Fruit fly (Drosophila melanogaster) whole organism, embryonic: ENCODE data around the gene CG12589.

Experiments
- Antp ChIP-seq: fragments of 200-800 bp; sonication (Bioruptor generic); optimal IDR thresholded peaks from 3 replicates; lab custom pipeline; 2016; ENCODE audit warnings: missing biosample characterization, missing genetic modification characterization
- Asciz ChIP-seq: fragments of 200-800 bp; sonication (Bioruptor generic); optimal IDR thresholded peaks from 2 replicates; lab custom pipeline; 2017; ENCODE audit warnings: missing biosample characterization, mild to moderate bottlenecking, missing genetic modification characterization, missing genetic modification reagents
- B-H1 ChIP-seq: fragments of 200-800 bp; sonication (Bioruptor generic); IDR thresholded peaks from 3 replicates; pipeline ENCODE4 v1.3.6; 2022; ENCODE audit warnings: missing biosample characterization, missing genetic modification characterization
- Bteb2 ChIP-seq: fragments of 200-800 bp; sonication (Bioruptor generic); optimal IDR thresholded peaks from 2 replicates; lab custom pipeline; 2016; ENCODE audit warnings: missing biosample characterization, missing genetic modification characterization
- CG10147 ChIP-seq: fragments of 200-800 bp; sonication (Bioruptor generic); optimal IDR thresholded peaks from 2 replicates; lab custom pipeline; 2019; ENCODE audit warnings: missing biosample characterization, mild to moderate bottlenecking, missing genetic modification characterization, moderate library complexity
- CG10462 ChIP-seq: fragments of 200-800 bp; sonication (Bioruptor generic); optimal IDR thresholded peaks from 2 replicates; lab custom pipeline; 2016; ENCODE audit warnings: missing biosample characterization, missing genetic modification characterization
- CG10979 ChIP-seq: fragments of 200-800 bp; sonication (Bioruptor generic); optimal IDR thresholded peaks from 2 replicates; lab custom pipeline; 2018; ENCODE audit warnings: missing biosample characterization, mild to moderate bottlenecking, missing genetic modification characterization, moderate library complexity
- CG11504 ChIP-seq: fragments of 200-800 bp; sonication (Bioruptor generic); optimal IDR thresholded peaks from 3 replicates; lab custom pipeline; 2019; ENCODE audit warnings: missing biosample characterization, mild to moderate bottlenecking, missing genetic modification characterization, moderate library complexity
- CG12155 ChIP-seq: fragments of 200-800 bp; sonication (Bioruptor generic); optimal IDR thresholded peaks from 3 replicates; lab custom pipeline; 2016; ENCODE audit warnings: missing biosample characterization, missing genetic modification characterization
- CG14014 ChIP-seq: fragments of 200-800 bp; sonication (Bioruptor generic); IDR thresholded peaks from 2 replicates; pipeline ENCODE4 v1.3.6; 2022; ENCODE audit warnings: missing biosample characterization, missing genetic modification characterization
- CG14710 ChIP-seq: fragments of 200-800 bp; sonication (Bioruptor generic); optimal IDR thresholded peaks from 3 replicates; lab custom pipeline; 2019; ENCODE audit warnings: missing biosample characterization, mild to moderate bottlenecking, missing genetic modification characterization, moderate library complexity
- CG1529 ChIP-seq: fragments of 200-800 bp; sonication (Bioruptor generic); optimal IDR thresholded peaks from 3 replicates; lab custom pipeline; 2018; ENCODE audit warnings: missing biosample characterization, missing genetic modification characterization
- CG15601 ChIP-seq: fragments of 200-800 bp; sonication (Bioruptor generic); optimal IDR thresholded peaks from 3 replicates; lab custom pipeline; 2019; ENCODE audit warnings: missing biosample characterization, mild to moderate bottlenecking, missing genetic modification characterization, moderate library complexity
- CG1603 ChIP-seq: fragments of 200-800 bp; sonication (Bioruptor generic); optimal IDR thresholded peaks from 2 replicates; lab custom pipeline; 2019; ENCODE audit warnings: missing biosample characterization, mild to moderate bottlenecking, missing genetic modification characterization, moderate library complexity
- CG18262 ChIP-seq: fragments of 200-800 bp; optimal IDR thresholded peaks from 3 replicates; lab custom pipeline; 2019; ENCODE audit warnings: missing biosample characterization, mild to moderate bottlenecking, missing genetic modification characterization, moderate library complexity
- CG2120 ChIP-seq: fragments of 200-800 bp; sonication (Bioruptor generic); optimal IDR thresholded peaks from 3 replicates; lab custom pipeline; 2016; ENCODE audit warnings: missing biosample characterization, missing genetic modification characterization
- CG2678 ChIP-seq: fragments of 200-800 bp; sonication (Bioruptor generic); optimal IDR thresholded peaks from 3 replicates; lab custom pipeline; 2019; ENCODE audit warnings: missing biosample characterization, mild to moderate bottlenecking, missing genetic modification characterization, moderate library complexity
- CG2875 ChIP-seq: fragments of 200-800 bp; sonication (Bioruptor generic); optimal IDR thresholded peaks from 2 replicates; lab custom pipeline; 2017; ENCODE audit warnings: missing biosample characterization, mild to moderate bottlenecking, missing genetic modification characterization, missing genetic modification reagents
- CG30403 ChIP-seq: fragments of 200-800 bp; sonication (Bioruptor generic); optimal IDR thresholded peaks from 3 replicates; lab custom pipeline; 2016; ENCODE audit warnings: missing biosample characterization, missing genetic modification characterization
- CG33213 ChIP-seq: fragments of 200-800 bp; sonication (Bioruptor generic); optimal IDR thresholded peaks from 3 replicates; lab custom pipeline; 2016; ENCODE audit warnings: missing biosample characterization, missing genetic modification characterization
- CG4282 ChIP-seq: fragments of 200-800 bp; sonication (Bioruptor generic); optimal IDR thresholded peaks from 2 replicates; lab custom pipeline; 2016; ENCODE audit warnings: missing biosample characterization, missing genetic modification characterization
- CG4424 ChIP-seq: fragments of 200-800 bp; sonication (Bioruptor generic); optimal IDR thresholded peaks from 3 replicates; lab custom pipeline; 2016; ENCODE audit warnings: missing biosample characterization, missing genetic modification characterization
- CG6272 ChIP-seq: fragments of 200-800 bp; sonication (Bioruptor generic); IDR thresholded peaks from 2 replicates; pipeline ENCODE4 v1.3.6; 2022; ENCODE audit warnings: missing biosample characterization, missing genetic modification characterization
- CG6689 ChIP-seq: fragments of 200-800 bp; sonication (Bioruptor generic); IDR thresholded peaks from 2 replicates; pipeline ENCODE4 v1.3.6; 2022; ENCODE audit warnings: missing biosample characterization, missing genetic modification characterization
- CG7556 ChIP-seq: fragments of 200-800 bp; sonication (Bioruptor generic); optimal IDR thresholded peaks from 2 replicates; lab custom pipeline; 2017; ENCODE audit warnings: missing biosample characterization, mild to moderate bottlenecking, missing genetic modification characterization
- CG8388 ChIP-seq: fragments of 200-800 bp; sonication (Bioruptor generic); optimal IDR thresholded peaks from 2 replicates; lab custom pipeline; 2019; ENCODE audit warnings: missing biosample characterization, mild to moderate bottlenecking, missing genetic modification characterization, moderate library complexity
- Dek ChIP-seq: fragments of 200-800 bp; sonication (Bioruptor generic); optimal IDR thresholded peaks from 3 replicates; lab custom pipeline; 2019; ENCODE audit warnings: missing biosample characterization, mild to moderate bottlenecking, missing genetic modification characterization, moderate library complexity
- Ets65A ChIP-seq: fragments of 200-800 bp; sonication (Bioruptor generic); peaks from one replicate; lab custom pipeline; 2016; ENCODE audit warnings: missing biosample characterization, missing genetic modification characterization
- Fer1 ChIP-seq: fragments of 200-800 bp; sonication (Bioruptor generic); optimal IDR thresholded peaks from 2 replicates; lab custom pipeline; 2017; ENCODE audit warnings: missing biosample characterization, mild to moderate bottlenecking, missing genetic modification characterization
- HLH54F ChIP-seq: fragments of 200-800 bp; sonication (Bioruptor generic); optimal IDR thresholded peaks from 3 replicates; lab custom pipeline; 2016; ENCODE audit warnings: missing biosample characterization, missing genetic modification characterization
- Max ChIP-seq: fragments of 200-800 bp; sonication (Bioruptor generic); optimal IDR thresholded peaks from 2 replicates; lab custom pipeline; 2016; ENCODE audit warnings: missing biosample characterization, mild to moderate bottlenecking, missing genetic modification characterization
- Med ChIP-seq: fragments of 200-800 bp; sonication (Bioruptor generic); peaks from one replicate; lab custom pipeline; 2016; ENCODE audit warnings: missing biosample characterization, missing genetic modification characterization, mild to moderate bottlenecking, inconsistent platforms, moderate library complexity
- Oli ChIP-seq: fragments of 200-800 bp; sonication (Bioruptor generic); optimal IDR thresholded peaks from 2 replicates; lab custom pipeline; 2018; ENCODE audit warnings: missing biosample characterization, mild to moderate bottlenecking, missing genetic modification characterization, moderate library complexity
- dimm ChIP-seq: fragments of 200-800 bp; sonication (Bioruptor generic); IDR thresholded peaks from 2 replicates; pipeline ENCODE4 v1.3.6; 2022; ENCODE audit warnings: missing biosample characterization, missing genetic modification characterization
- gsb-n ChIP-seq: fragments of 200-800 bp; sonication (Bioruptor generic); optimal IDR thresholded peaks from 3 replicates; lab custom pipeline; 2018; ENCODE audit warnings: missing biosample characterization, mild to moderate bottlenecking, missing genetic modification characterization
- ind ChIP-seq: fragments of 200-800 bp; sonication (Bioruptor generic); optimal IDR thresholded peaks from 3 replicates; lab custom pipeline; 2016; ENCODE audit warnings: missing biosample characterization, missing genetic modification characterization
- lab ChIP-seq: fragments of 200-800 bp; sonication (Bioruptor generic); optimal IDR thresholded peaks from 3 replicates; lab custom pipeline; 2017; ENCODE audit warnings: missing biosample characterization, missing genetic modification characterization, mild to moderate bottlenecking, moderate library complexity, missing genetic modification reagents
- lbe ChIP-seq: fragments of 200-800 bp; sonication (Bioruptor generic); optimal IDR thresholded peaks from 2 replicates; lab custom pipeline; 2016; ENCODE audit warnings: missing biosample characterization, mild to moderate bottlenecking, missing genetic modification characterization
- nau ChIP-seq: fragments of 200-800 bp; sonication (Bioruptor generic); optimal IDR thresholded peaks from 3 replicates; lab custom pipeline; 2017; ENCODE audit warnings: missing biosample characterization, mild to moderate bottlenecking, missing genetic modification characterization, missing genetic modification reagents
- nerfin-1 ChIP-seq: fragments of 200-800 bp; sonication (Bioruptor generic); optimal IDR thresholded peaks from 3 replicates; lab custom pipeline; 2019; ENCODE audit warnings: missing biosample characterization, mild to moderate bottlenecking, missing genetic modification characterization, moderate library complexity
- nmo ChIP-seq: fragments of 200-800 bp; sonication (Bioruptor generic); optimal IDR thresholded peaks from 2 replicates; lab custom pipeline; 2018; ENCODE audit warnings: missing biosample characterization, mild to moderate bottlenecking, missing genetic modification characterization, moderate library complexity
- phol ChIP-seq: fragments of 200-800 bp; sonication (Bioruptor generic); optimal IDR thresholded peaks from 3 replicates; lab custom pipeline; 2018; ENCODE audit warnings: missing biosample characterization, mild to moderate bottlenecking, missing genetic modification characterization, moderate library complexity
- pnt ChIP-seq: fragments of 200-800 bp; sonication (Bioruptor generic); optimal IDR thresholded peaks from 3 replicates; lab custom pipeline; 2016; ENCODE audit warnings: missing biosample characterization, missing genetic modification characterization
- prd ChIP-seq, 3 experiments: fragments of >200 bp in 2 of 3; fragments of 200-800 bp in 1 of 3; sonication (Bioruptor generic) in 1 of 3; optimal IDR thresholded peaks in 2 of 3; IDR thresholded peaks in 1 of 3; 2 replicates in 2 of 3; 3 replicates in 1 of 3; pipeline versions ENCODE4 v1.3.6 to Lab custom; 2017 to 2022; ENCODE audit warnings: missing biosample characterization in 1 of 3, missing genetic modification characterization in 1 of 3
- sens ChIP-seq: fragments of 200-800 bp; sonication (Bioruptor generic); peaks from one replicate; lab custom pipeline; 2016; ENCODE audit warnings: missing biosample characterization, missing genetic modification characterization
- slou ChIP-seq: fragments of 200-800 bp; sonication (Bioruptor generic); optimal IDR thresholded peaks from 3 replicates; lab custom pipeline; 2016; ENCODE audit warnings: missing biosample characterization, missing genetic modification characterization
- tap ChIP-seq: fragments of 200-800 bp; optimal IDR thresholded peaks from 3 replicates; lab custom pipeline; 2019; ENCODE audit warnings: missing biosample characterization, mild to moderate bottlenecking, missing genetic modification characterization, moderate library complexity
- tin ChIP-seq: fragments of 200-800 bp; sonication (Bioruptor generic); optimal IDR thresholded peaks from 3 replicates; lab custom pipeline; 2016; ENCODE audit warnings: missing biosample characterization, missing genetic modification characterization
- unpg ChIP-seq: fragments of 200-800 bp; sonication (Bioruptor generic); optimal IDR thresholded peaks from 3 replicates; lab custom pipeline; 2018; ENCODE audit warnings: missing biosample characterization, mild to moderate bottlenecking, missing genetic modification characterization, moderate library complexity

Gene CG12589

DNA sequence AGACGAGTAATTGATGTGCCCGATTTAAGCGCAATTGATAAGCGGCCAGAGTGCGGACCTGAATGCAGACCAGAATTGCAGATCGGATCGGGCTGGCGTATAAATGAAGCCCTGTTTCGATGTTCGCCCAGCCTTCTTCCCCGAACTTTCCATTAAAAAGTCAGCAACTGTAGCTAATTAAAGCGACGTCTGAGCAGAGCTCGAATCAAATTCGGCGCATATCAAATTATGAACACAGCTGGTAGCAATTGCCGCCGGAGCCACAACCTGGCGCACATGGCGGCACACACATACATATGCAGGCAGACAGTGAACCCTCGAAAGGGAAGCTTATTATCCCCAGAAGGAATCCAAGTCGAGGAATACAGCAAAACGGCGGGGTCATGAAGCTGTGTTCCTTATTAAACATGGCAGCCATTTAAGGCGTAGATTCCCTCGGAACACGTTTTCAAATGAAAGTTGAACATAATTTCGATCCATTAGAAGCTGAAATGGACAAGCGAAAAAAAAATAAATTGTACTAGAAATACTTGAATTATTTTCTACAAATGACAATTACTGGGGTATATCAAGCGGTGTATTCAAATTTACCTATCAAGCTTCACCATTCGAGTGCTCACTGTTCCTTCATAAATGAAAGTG, 35.3 kb downstream of the CG12589 start (continued):
- peak; percentile 36 for TF ChIP-seq CG1529 (GFP tag; lab: Kevin White, UChicago)
- TF ChIP-seq CG14710 (tag; lab: Kevin White, UChicago), result peak; percentile 17
- peak; percentile 10 for TF ChIP-seq CG1603 (tag; lab: Kevin White, UChicago)
- TF ChIP-seq CG4282 (GFP tag; lab: Kevin White, UChicago), result no peak
- peak; percentile 81 for TF ChIP-seq Ets65A (GFP tag; lab: Kevin White, UChicago)
- no peak for TF ChIP-seq Asciz (GFP tag; lab: Kevin White, UChicago)
- peak; percentile 26 for TF ChIP-seq nerfin-1
- TF ChIP-seq CG2875 (GFP tag; lab: Kevin White, UChicago), result peak; percentile 0
- peak; percentile 39 for TF ChIP-seq CG2120 (GFP tag; lab: Kevin White, UChicago)
- TF ChIP-seq CG12155 (GFP tag; lab: Kevin White, UChicago), result no peak
- no peak for TF ChIP-seq B-H1 (GFP tag; lab: Robert Waterston, UW)
- no peak for TF ChIP-seq unpg (GFP tag; lab: Kevin White, UChicago)
- peak; percentile 47 for TF ChIP-seq CG11504 (tag; lab: Kevin White, UChicago)
- TF ChIP-seq dimm (GFP tag; lab: Robert Waterston, UW), result no peak
- TF ChIP-seq CG18262, result peak; percentile 37
- no peak for TF ChIP-seq pnt
- peak; percentile 29 for TF ChIP-seq Antp
- no peak for TF ChIP-seq Max
- no peak for TF ChIP-seq HLH54F
- TF ChIP-seq lab (GFP tag; lab: Kevin White, UChicago), result peak; percentile 13
- no peak for TF ChIP-seq CG10147 (GFP tag; lab: Kevin White, UChicago)
- TF ChIP-seq CG8388 (GFP tag; lab: Kevin White, UChicago), result peak; percentile 22
- TF ChIP-seq Bteb2, result peak; percentile 10
- TF ChIP-seq nau (GFP tag; lab: Kevin White, UChicago), result peak; percentile 31
- TF ChIP-seq CG14014, result 0 out of 2 replicates have a peak, but pooled peaks have one; percentile 20
- TF ChIP-seq phol, result peak; percentile 48
- no peak for TF ChIP-seq CG10462 (GFP tag; lab: Kevin White, UChicago)
- no peak for TF ChIP-seq prd (optimal IDR thresholded peaks at IDR 0.05; lab: Kevin White, UChicago)
- TF ChIP-seq prd (GFP tag; IDR thresholded peaks at IDR 0.05; lab: Robert Waterston, UW), result peak; percentile 27; the same call in 1 of the 3 replicates
- peak; percentile 10 for TF ChIP-seq Oli (tag; lab: Kevin White, UChicago)
- TF ChIP-seq CG7556, result peak; percentile 19
- TF ChIP-seq Dek (tag; lab: Kevin White, UChicago), result no peak
- TF ChIP-seq CG6689 (GFP tag; lab: Robert Waterston, UW), result peak; percentile 37; the same call in 1 of the 2 replicates
- no peak for TF ChIP-seq CG33213 (GFP tag; lab: Kevin White, UChicago)
- TF ChIP-seq CG10979 (tag; lab: Kevin White, UChicago), result peak; percentile 27
- peak; percentile 59 for TF ChIP-seq gsb-n (tag; lab: Kevin White, UChicago)
- peak; percentile 44 for TF ChIP-seq CG2678 (tag; lab: Kevin White, UChicago)
- peak; percentile 9 for TF ChIP-seq CG4424 (GFP tag; lab: Kevin White, UChicago)
- no peak for TF ChIP-seq slou (GFP tag; lab: Kevin White, UChicago)
- no peak for TF ChIP-seq lbe (GFP tag; lab: Kevin White, UChicago)
- peak; percentile 8 for TF ChIP-seq ind (GFP tag; lab: Kevin White, UChicago)
- TF ChIP-seq tin (GFP tag; lab: Kevin White, UChicago), result no peak
- TF ChIP-seq Fer1 (GFP tag; lab: Kevin White, UChicago), result peak; percentile 7
- no peak for TF ChIP-seq CG6272 (GFP tag; lab: Robert Waterston, UW)
- peak; percentile 78 for TF ChIP-seq Med (GFP tag; lab: Kevin White, UChicago)
- TF ChIP-seq CG15601 (tag; lab: Kevin White, UChicago), result peak; percentile 16
- TF ChIP-seq tap (tag; lab: Kevin White, UChicago), result peak; percentile 66
- TF ChIP-seq sens, result peak; percentile 84
- TF ChIP-seq nmo (GFP tag; lab: Kevin White, UChicago), result peak; percentile 15
- peak; percentile 17 for TF ChIP-seq CG30403 (GFP tag; lab: Kevin White, UChicago)
